Fruit fly (Drosophila melanogaster) whole organism: ENCODE data around the gene Roc1a.
A peak's percentile ranks its signal among the peaks of the same experiment; 100 is the strongest.

Experiments used
- CG8478 ChIP-seq: fragments of >200 bp; optimal IDR thresholded peaks from 2 replicates; lab custom pipeline; 2018; ENCODE audit warnings: inconsistent platforms
- Dll ChIP-seq: fragments of >200 bp; optimal IDR thresholded peaks from 2 replicates; lab custom pipeline; 2017
- EcR ChIP-seq, 2 experiments: fragments of >200 bp; optimal IDR thresholded peaks; 2 replicates each; lab custom pipeline; 2017; ENCODE audit warnings: missing biosample characterization in 2 of 2, missing genetic modification characterization in 2 of 2, missing genetic modification reagents in 2 of 2
- pan ChIP-seq: fragments of >200 bp; optimal IDR thresholded peaks from 2 replicates; lab custom pipeline; 2017
- psq ChIP-seq: fragments of >200 bp; optimal IDR thresholded peaks from 2 replicates; lab custom pipeline; 2017
- usp ChIP-seq: fragments of >200 bp; optimal IDR thresholded peaks from 2 replicates; lab custom pipeline; 2017; ENCODE audit warnings: missing biosample characterization, missing genetic modification characterization, mixed read lengths

The Roc1a gene

dm6 chrX:647056-647627 lies at the start of gene Roc1a:
Gene Roc1a (plus strand): TSS chrX:647304.
- TF ChIP-seq EcR (GFP tag; optimal IDR thresholded peaks at IDR 0.05; lab: Kevin White, UChicago), result no peak
- TF ChIP-seq CG8478 (lab: Kevin White, UChicago), result no peak
- TF ChIP-seq Dll (lab: Kevin White, UChicago), result no peak
- no peak for TF ChIP-seq pan (lab: Kevin White, UChicago)
- no peak for TF ChIP-seq psq (lab: Kevin White, UChicago)
- no peak for TF ChIP-seq usp (GFP tag; lab: Kevin White, UChicago)

dm6 chrX:598322-599057 lies 48.6 kb upstream of the Roc1a start:
- TF ChIP-seq Dll (lab: Kevin White, UChicago), result no peak

- no peak for TF ChIP-seq usp (GFP tag; lab: Kevin White, UChicago)
- TF ChIP-seq Dll (lab: Kevin White, UChicago), result no peak
- no peak for TF ChIP-seq pan (lab: Kevin White, UChicago)
- no peak for TF ChIP-seq EcR (GFP tag; optimal IDR thresholded peaks at IDR 0.05; lab: Kevin White, UChicago)
- no peak for TF ChIP-seq psq (lab: Kevin White, UChicago)
- no peak for TF ChIP-seq CG8478 (lab: Kevin White, UChicago)
Observed at dm6 chrX:599727-600126, 47.4 kb upstream of the Roc1a start.

dm6 chrX:601984-602383 lies 45.1 kb upstream of the Roc1a start:
- no peak for TF ChIP-seq pan (lab: Kevin White, UChicago)
- TF ChIP-seq Dll (lab: Kevin White, UChicago), result no peak
- TF ChIP-seq CG8478 (lab: Kevin White, UChicago), result no peak
- no peak for TF ChIP-seq EcR (GFP tag; optimal IDR thresholded peaks at IDR 0.05; lab: Kevin White, UChicago)
- no peak for TF ChIP-seq psq (lab: Kevin White, UChicago)
- TF ChIP-seq usp (GFP tag; lab: Kevin White, UChicago), result no peak

- TF ChIP-seq Dll (lab: Kevin White, UChicago), result no peak
Observed at dm6 chrX:610048-610447, 37.1 kb upstream of the Roc1a start.

- TF ChIP-seq pan (lab: Kevin White, UChicago) (no peak), usp (GFP tag; lab: Kevin White, UChicago) (no peak), EcR (GFP tag; optimal IDR thresholded peaks at IDR 0.05; lab: Kevin White, UChicago) (no peak), Dll (lab: Kevin White, UChicago) (no peak), CG8478 (lab: Kevin White, UChicago) (no peak)
Observed at dm6 chrX:616761-617476, 30.2 kb upstream of the Roc1a start.

- TF ChIP-seq EcR (GFP tag; optimal IDR thresholded peaks at IDR 0.05; lab: Kevin White, UChicago) (no peak), Dll (lab: Kevin White, UChicago) (no peak), CG8478 (lab: Kevin White, UChicago) (no peak)
Observed at dm6 chrX:617477-617795, 29.7 kb upstream of the Roc1a start.

dm6 chrX:618583-618982 lies 28.5 kb upstream of the Roc1a start:
- TF ChIP-seq Dll (lab: Kevin White, UChicago) (no peak), CG8478 (lab: Kevin White, UChicago) (no peak)

- TF ChIP-seq EcR (GFP tag; optimal IDR thresholded peaks at IDR 0.05; lab: Kevin White, UChicago) (peak in 1 of 2 experiments; percentile 59), psq (lab: Kevin White, UChicago) (no peak)
Observed at dm6 chrX:619220-620101, 27.6 kb upstream of the Roc1a start.

- TF ChIP-seq Dll (lab: Kevin White, UChicago), result no peak
- no peak for TF ChIP-seq pan (lab: Kevin White, UChicago)
Observed at dm6 chrX:620102-620430, 27.0 kb upstream of the Roc1a start, which contains the start of gene spdi. Gene spdi (minus strand): TSS chrX:620195.

dm6 chrX:621132-621555 lies 26.0 kb upstream of the Roc1a start, which contains the start of the genes CG13365 and Vsp37A:
Gene CG13365 (minus strand): TSS chrX:621215.
Gene Vsp37A (plus strand): TSS chrX:621530.
- no peak for TF ChIP-seq Dll (lab: Kevin White, UChicago)
- TF ChIP-seq psq (lab: Kevin White, UChicago), result no peak
- TF ChIP-seq CG8478 (lab: Kevin White, UChicago), result no peak
- TF ChIP-seq pan (lab: Kevin White, UChicago), result no peak
- no peak for TF ChIP-seq usp (GFP tag; lab: Kevin White, UChicago)
- TF ChIP-seq EcR (GFP tag; optimal IDR thresholded peaks at IDR 0.05; lab: Kevin White, UChicago), result no peak

- TF ChIP-seq psq (lab: Kevin White, UChicago), result no peak
- no peak for TF ChIP-seq usp (GFP tag; lab: Kevin White, UChicago)
- no peak for TF ChIP-seq CG8478 (lab: Kevin White, UChicago)
- TF ChIP-seq pan (lab: Kevin White, UChicago), result no peak
- no peak for TF ChIP-seq Dll (lab: Kevin White, UChicago)
- TF ChIP-seq EcR (GFP tag; optimal IDR thresholded peaks at IDR 0.05; lab: Kevin White, UChicago), result no peak
Observed at dm6 chrX:623357-623756, 23.7 kb upstream of the Roc1a start, which contains the start of gene CG13369. Gene CG13369 (plus strand): TSS chrX:623468.
